Fruit fly (Drosophila melanogaster) whole organism, embryonic: ENCODE results near the gene mahe.
A peak's percentile ranks its signal among the peaks of the same experiment; 100 is the strongest.

Experiments used
- ATbp ChIP-seq: fragments of 200-800 bp; sonication (Bioruptor generic); optimal IDR thresholded peaks from 2 replicates; lab custom pipeline; 2017; ENCODE audit warnings: missing biosample characterization, mild to moderate bottlenecking, missing genetic modification characterization, missing genetic modification reagents
- Blimp-1 ChIP-seq: fragments of 200-800 bp; sonication (Bioruptor generic); optimal IDR thresholded peaks from 3 replicates; lab custom pipeline; 2018; ENCODE audit warnings: missing biosample characterization, missing genetic modification characterization, mild to moderate bottlenecking, moderate library complexity, missing genetic modification reagents
- BtbVII ChIP-seq: fragments of 200-800 bp; sonication (Bioruptor generic); optimal IDR thresholded peaks from 3 replicates; lab custom pipeline; 2017; ENCODE audit warnings: missing biosample characterization, mild to moderate bottlenecking, missing genetic modification characterization
- CG10147 ChIP-seq: fragments of 200-800 bp; sonication (Bioruptor generic); optimal IDR thresholded peaks from 2 replicates; lab custom pipeline; 2019; ENCODE audit warnings: missing biosample characterization, mild to moderate bottlenecking, missing genetic modification characterization, moderate library complexity
- CG10543 ChIP-seq: fragments of 200-800 bp; sonication (Bioruptor generic); optimal IDR thresholded peaks from 3 replicates; lab custom pipeline; 2017; ENCODE audit warnings: missing biosample characterization, mild to moderate bottlenecking, missing genetic modification characterization, moderate library complexity
- CG11085 ChIP-seq: fragments of 200-800 bp; sonication (Bioruptor generic); IDR thresholded peaks from 2 replicates; pipeline ENCODE4 v1.3.6; 2022; ENCODE audit warnings: missing biosample characterization, missing genetic modification characterization
- CG11560 ChIP-seq: fragments of 200-800 bp; sonication (Bioruptor generic); IDR thresholded peaks from 3 replicates; pipeline ENCODE4 v1.3.6; 2022; ENCODE audit warnings: missing biosample characterization, missing genetic modification characterization
- CG12155 ChIP-seq: fragments of 200-800 bp; sonication (Bioruptor generic); optimal IDR thresholded peaks from 3 replicates; lab custom pipeline; 2016; ENCODE audit warnings: missing biosample characterization, missing genetic modification characterization
- CG13775 ChIP-seq: fragments of 200-800 bp; sonication (Bioruptor generic); optimal IDR thresholded peaks from 3 replicates; lab custom pipeline; 2017; ENCODE audit warnings: missing biosample characterization, mild to moderate bottlenecking, missing genetic modification characterization
- CG15073 ChIP-seq: fragments of 200-800 bp; sonication (Bioruptor generic); optimal IDR thresholded peaks from 2 replicates; lab custom pipeline; 2016; ENCODE audit warnings: missing biosample characterization, missing genetic modification characterization
- CG3065 ChIP-seq: fragments of 200-800 bp; sonication (Bioruptor generic); optimal IDR thresholded peaks from 2 replicates; lab custom pipeline; 2016; ENCODE audit warnings: missing biosample characterization, missing genetic modification characterization
- CG32772 ChIP-seq: fragments of 200-800 bp; sonication (Bioruptor generic); IDR thresholded peaks from 2 replicates; pipeline ENCODE4 v1.3.6; 2022; ENCODE audit warnings: missing biosample characterization, missing genetic modification characterization
- CG3726 ChIP-seq: fragments of 200-800 bp; sonication (Bioruptor generic); IDR thresholded peaks from 3 replicates; pipeline ENCODE4, ENCODE4 v1.3.6; 2022; ENCODE audit warnings: missing biosample characterization, missing genetic modification characterization
- CG4404 ChIP-seq: fragments of 200-800 bp; sonication (Bioruptor generic); IDR thresholded peaks from 2 replicates; pipeline ENCODE4 v1.3.6; 2022; ENCODE audit warnings: missing biosample characterization, missing genetic modification characterization
- CG4730 ChIP-seq: fragments of 200-800 bp; sonication (Bioruptor generic); IDR thresholded peaks from 2 replicates; pipeline ENCODE4 v1.3.6; 2022; ENCODE audit warnings: missing biosample characterization, missing genetic modification characterization
- CG4820 ChIP-seq: fragments of 200-800 bp; sonication (Bioruptor generic); optimal IDR thresholded peaks from 3 replicates; lab custom pipeline; 2016; ENCODE audit warnings: missing biosample characterization, missing genetic modification characterization
- CG6254 ChIP-seq: fragments of 200-800 bp; sonication (Bioruptor generic); optimal IDR thresholded peaks from 3 replicates; lab custom pipeline; 2017; ENCODE audit warnings: mild to moderate bottlenecking, missing biosample characterization, missing genetic modification reagents, missing genetic modification characterization
- CG6683 ChIP-seq: fragments of 200-800 bp; sonication (Bioruptor generic); optimal IDR thresholded peaks from 2 replicates; lab custom pipeline; 2017; ENCODE audit warnings: missing biosample characterization, mild to moderate bottlenecking, missing genetic modification characterization, missing genetic modification reagents
- CG6765 ChIP-seq: fragments of 200-800 bp; sonication (Bioruptor generic); optimal IDR thresholded peaks from 3 replicates; lab custom pipeline; 2017; ENCODE audit warnings: missing biosample characterization, mild to moderate bottlenecking, missing genetic modification characterization
- CG7556 ChIP-seq: fragments of 200-800 bp; sonication (Bioruptor generic); optimal IDR thresholded peaks from 2 replicates; lab custom pipeline; 2017; ENCODE audit warnings: missing biosample characterization, mild to moderate bottlenecking, missing genetic modification characterization
- CG7839 ChIP-seq: fragments of 200-800 bp; sonication (Bioruptor generic); optimal IDR thresholded peaks from 3 replicates; lab custom pipeline; 2018; ENCODE audit warnings: missing biosample characterization, mild to moderate bottlenecking, missing genetic modification characterization, moderate library complexity
- CG8281 ChIP-seq: fragments of 200-800 bp; sonication (Bioruptor generic); optimal IDR thresholded peaks from 2 replicates; lab custom pipeline; 2018; ENCODE audit warnings: missing biosample characterization, mild to moderate bottlenecking, missing genetic modification characterization, moderate library complexity
- CoRest ChIP-seq: fragments of 200-800 bp; sonication (Bioruptor generic); optimal IDR thresholded peaks from 3 replicates; lab custom pipeline; 2018; ENCODE audit warnings: missing biosample characterization, mild to moderate bottlenecking, missing genetic modification characterization, moderate library complexity
- Ets65A ChIP-seq: fragments of 200-800 bp; sonication (Bioruptor generic); peaks from one replicate; lab custom pipeline; 2016; ENCODE audit warnings: missing biosample characterization, missing genetic modification characterization
- Fer3 ChIP-seq: fragments of 200-800 bp; sonication (Bioruptor generic); optimal IDR thresholded peaks from 2 replicates; lab custom pipeline; 2018; ENCODE audit warnings: missing biosample characterization, mild to moderate bottlenecking, missing genetic modification characterization, moderate library complexity
- H2.0 ChIP-seq: fragments of 200-800 bp; sonication (Bioruptor generic); IDR thresholded peaks from 2 replicates; pipeline ENCODE4 v1.3.6; 2022; ENCODE audit warnings: missing biosample characterization, missing genetic modification characterization
- HLH54F ChIP-seq: fragments of 200-800 bp; sonication (Bioruptor generic); optimal IDR thresholded peaks from 3 replicates; lab custom pipeline; 2016; ENCODE audit warnings: missing biosample characterization, missing genetic modification characterization
- HmgD ChIP-seq: fragments of 200-800 bp; sonication (Bioruptor generic); optimal IDR thresholded peaks from 3 replicates; lab custom pipeline; 2016; ENCODE audit warnings: missing biosample characterization, missing genetic modification characterization
- MTF-1 ChIP-seq: fragments of 200-800 bp; sonication (Bioruptor generic); optimal IDR thresholded peaks from 2 replicates; lab custom pipeline; 2018; ENCODE audit warnings: missing biosample characterization, mild to moderate bottlenecking, missing genetic modification characterization, borderline replicate concordance
- Nf-YA ChIP-seq: fragments of 200-800 bp; sonication (Bioruptor generic); IDR thresholded peaks from 2 replicates; pipeline ENCODE4 v1.3.6; 2022; ENCODE audit warnings: missing biosample characterization, missing genetic modification characterization
- Pdp1 ChIP-seq, 2 experiments: fragments of 200-800 bp; sonication (Bioruptor generic); optimal IDR thresholded peaks; 3 replicates each; lab custom pipeline; 2016; ENCODE audit warnings: missing biosample characterization in 2 of 2, missing genetic modification characterization in 2 of 2, mild to moderate bottlenecking in 1 of 2, moderate library complexity in 1 of 2
- Ptx1 ChIP-seq: fragments of 200-800 bp; sonication (Bioruptor generic); IDR thresholded peaks from 2 replicates; pipeline ENCODE4 v1.3.6; 2022; ENCODE audit warnings: missing biosample characterization, missing genetic modification characterization
- Six4 ChIP-seq: fragments of 200-800 bp; sonication (Bioruptor generic); optimal IDR thresholded peaks from 2 replicates; lab custom pipeline; 2016; ENCODE audit warnings: missing biosample characterization, missing genetic modification characterization
- Sox102F ChIP-seq: fragments of 200-800 bp; sonication (Bioruptor generic); optimal IDR thresholded peaks from 2 replicates; lab custom pipeline; 2018; ENCODE audit warnings: missing biosample characterization, mild to moderate bottlenecking, missing genetic modification characterization, moderate library complexity
- al ChIP-seq: fragments of 200-800 bp; sonication (Bioruptor generic); IDR thresholded peaks from 2 replicates; pipeline ENCODE4 v1.3.6; 2022; ENCODE audit warnings: missing biosample characterization, missing genetic modification characterization
- aop ChIP-seq: fragments of 200-800 bp; sonication (Bioruptor generic); IDR thresholded peaks from 2 replicates; pipeline ENCODE4 v1.3.6; 2022; ENCODE audit warnings: missing biosample characterization, missing genetic modification characterization
- exex ChIP-seq: fragments of 200-800 bp; sonication (Bioruptor generic); optimal IDR thresholded peaks from 4 replicates; lab custom pipeline; 2018; ENCODE audit warnings: missing biosample characterization, mild to moderate bottlenecking, missing genetic modification characterization, moderate library complexity
- eyg ChIP-seq: fragments of 200-800 bp; sonication (Bioruptor generic); optimal IDR thresholded peaks from 3 replicates; lab custom pipeline; 2016; ENCODE audit warnings: missing biosample characterization, missing genetic modification characterization
- gcm2 ChIP-seq: fragments of 200-800 bp; sonication (Bioruptor generic); optimal IDR thresholded peaks from 2 replicates; lab custom pipeline; 2016; ENCODE audit warnings: missing biosample characterization, missing genetic modification characterization
- jumu ChIP-seq: fragments of 200-800 bp; sonication (Bioruptor generic); optimal IDR thresholded peaks from 3 replicates; lab custom pipeline; 2016; ENCODE audit warnings: missing biosample characterization, missing genetic modification characterization
- lab ChIP-seq: fragments of 200-800 bp; sonication (Bioruptor generic); optimal IDR thresholded peaks from 3 replicates; lab custom pipeline; 2017; ENCODE audit warnings: missing biosample characterization, missing genetic modification characterization, mild to moderate bottlenecking, moderate library complexity, missing genetic modification reagents
- lmd ChIP-seq: fragments of 200-800 bp; sonication (Bioruptor generic); IDR thresholded peaks from 2 replicates; pipeline ENCODE4 v1.3.6; 2022; ENCODE audit warnings: missing biosample characterization, missing genetic modification characterization
- maf-S ChIP-seq: fragments of 200-800 bp; sonication (Bioruptor generic); optimal IDR thresholded peaks from 2 replicates; lab custom pipeline; 2016; ENCODE audit warnings: missing biosample characterization, missing genetic modification characterization
- shn ChIP-seq: fragments of 200-800 bp; sonication (Bioruptor generic); optimal IDR thresholded peaks from 3 replicates; lab custom pipeline; 2016; ENCODE audit warnings: missing biosample characterization, missing genetic modification characterization
- tin ChIP-seq: fragments of 200-800 bp; sonication (Bioruptor generic); optimal IDR thresholded peaks from 3 replicates; lab custom pipeline; 2016; ENCODE audit warnings: missing biosample characterization, missing genetic modification characterization
- trh ChIP-seq: fragments of 200-800 bp; sonication (Bioruptor generic); optimal IDR thresholded peaks from 2 replicates; lab custom pipeline; 2016; ENCODE audit warnings: missing biosample characterization, missing genetic modification characterization
- vvl ChIP-seq: fragments of 200-800 bp; sonication (Bioruptor generic); IDR thresholded peaks from 2 replicates; pipeline ENCODE4 v1.3.6; 2022; ENCODE audit warnings: missing biosample characterization, missing genetic modification characterization
- zf30C ChIP-seq: fragments of 200-800 bp; sonication (Bioruptor generic); optimal IDR thresholded peaks from 3 replicates; lab custom pipeline; 2018; ENCODE audit warnings: missing biosample characterization, mild to moderate bottlenecking, missing genetic modification characterization
- zfh2 ChIP-seq: fragments of 200-800 bp; sonication (Bioruptor generic); optimal IDR thresholded peaks from 2 replicates; lab custom pipeline; 2016; ENCODE audit warnings: missing biosample characterization, missing genetic modification characterization

Gene mahe

dm6 chrX:7901153-7902038, 29.8 kb downstream of the mahe start, which contains the start of the genes RpS6 and bys (continued):
- TF ChIP-seq Blimp-1 (no peak), Six4 (GFP tag; lab: Kevin White, UChicago) (no peak), CG7556 (GFP tag; lab: Kevin White, UChicago) (peak; percentile 49), BtbVII (peak; percentile 77), ATbp (no peak), jumu (GFP tag; lab: Kevin White, UChicago) (no peak), trh (GFP tag; lab: Kevin White, UChicago) (no peak), Fer3 (tag; lab: Kevin White, UChicago) (peak; percentile 57), al (GFP tag; lab: Robert Waterston, UW) (peak; percentile 38), CG12155 (peak; percentile 16), shn (no peak), Ets65A (GFP tag; lab: Kevin White, UChicago) (peak; percentile 37), H2.0 (peak; percentile 33; the same call in 1 of the 2 replicates), CG6254 (GFP tag; lab: Kevin White, UChicago) (peak; percentile 11), CG4730 (peak; percentile 20; the same call in 1 of the 2 replicates), HLH54F (peak; percentile 22), exex (tag; lab: Kevin White, UChicago) (no peak), CG6683 (GFP tag; lab: Kevin White, UChicago) (no peak), Pdp1 (GFP tag; optimal IDR thresholded peaks at IDR 0.05; lab: Kevin White, UChicago) (peak; percentile 15 to 42), CG7839 (tag; lab: Kevin White, UChicago) (peak; percentile 49), CG8281 (peak; percentile 6), CG3726 (GFP tag; lab: Robert Waterston, UW) (0 out of 3 replicates have a peak, but pooled peaks have one; percentile 23), HmgD (GFP tag; lab: Kevin White, UChicago) (no peak), CG10147 (peak; percentile 16), zfh2 (GFP tag; lab: Kevin White, UChicago) (peak; percentile 49), eyg (GFP tag; lab: Kevin White, UChicago) (peak; percentile 6), CG11085 (GFP tag; lab: Robert Waterston, UW) (peak; percentile 55), CG4404 (GFP tag; lab: Robert Waterston, UW) (no peak), lab (peak; percentile 80), maf-S (GFP tag; lab: Kevin White, UChicago) (peak; percentile 18), CG13775 (GFP tag; lab: Kevin White, UChicago) (peak; percentile 66), CG32772 (GFP tag; lab: Robert Waterston, UW) (peak; percentile 58), CG15073 (GFP tag; lab: Kevin White, UChicago) (no peak), CoRest (tag; lab: Kevin White, UChicago) (peak; percentile 57), CG10543 (GFP tag; lab: Kevin White, UChicago) (peak; percentile 5), CG11560 (tag; lab: Robert Waterston, UW) (no peak), zf30C (GFP tag; lab: Kevin White, UChicago) (peak; percentile 10), MTF-1 (GFP tag; lab: Kevin White, UChicago) (peak; percentile 85), Ptx1 (peak; percentile 33), gcm2 (no peak), lmd (peak; percentile 30; the same call in 1 of the 2 replicates), CG6765 (GFP tag; lab: Kevin White, UChicago) (peak; percentile 75), aop (GFP tag; lab: Robert Waterston, UW) (peak; percentile 88), tin (GFP tag; lab: Kevin White, UChicago) (peak; percentile 36), Nf-YA (GFP tag; lab: Robert Waterston, UW) (no peak), CG4820 (GFP tag; lab: Kevin White, UChicago) (peak; percentile 8), vvl (GFP tag; lab: Robert Waterston, UW) (peak; percentile 31; the same call in 1 of the 2 replicates), Sox102F (GFP tag; lab: Kevin White, UChicago) (no peak), CG3065 (GFP tag; lab: Kevin White, UChicago) (no peak)
